Worm (Caenorhabditis elegans) whole organism, L3 larva: Measurements from ENCODE around the gene C01G10.9.
A peak's percentile ranks its signal among the peaks of the same experiment; 100 is the strongest.
"Not testable (repeated sequence)": the region's sequence is repeated elsewhere in the genome, so short reads cannot be mapped to it uniquely, and the experiment has no call there.

ENCODE experiments used
- R02D3.7 ChIP-seq: fragments of 150-350 bp; optimal IDR thresholded peaks from 2 replicates; lab custom pipeline; 2014; ENCODE audit warnings: missing biosample characterization, missing genetic modification characterization
- ZK546.5 ChIP-seq: sonication (generic microtip); optimal IDR thresholded peaks from 2 replicates; lab custom pipeline; 2017; ENCODE audit warnings: missing biosample characterization, missing genetic modification characterization
- aly-2 ChIP-seq: fragments of 150-350 bp; optimal IDR thresholded peaks from 2 replicates; lab custom pipeline; 2014; ENCODE audit warnings: missing biosample characterization, missing genetic modification characterization
- ama-1 ChIP-seq: fragments of 150-350 bp; optimal IDR thresholded peaks from 2 replicates; lab custom pipeline; 2018
- ceh-16 ChIP-seq: sonication (generic microtip); optimal IDR thresholded peaks from 2 replicates; lab custom pipeline; 2017; ENCODE audit warnings: missing biosample characterization, missing genetic modification characterization
- ceh-82 ChIP-seq: fragments of 150-350 bp; optimal IDR thresholded peaks from 2 replicates; lab custom pipeline; 2014; ENCODE audit warnings: missing biosample characterization, missing genetic modification characterization
- ceh-9 ChIP-seq: sonication (generic microtip); optimal IDR thresholded peaks from 2 replicates; lab custom pipeline; 2018; ENCODE audit warnings: missing biosample characterization, missing genetic modification characterization
- daf-12 ChIP-seq: fragments of 150-350 bp; optimal IDR thresholded peaks from 2 replicates; lab custom pipeline; 2014; ENCODE audit warnings: missing biosample characterization, missing genetic modification reagents, missing genetic modification characterization
- egl-27 ChIP-seq: sonication (generic microtip); optimal IDR thresholded peaks from 4 replicates; lab custom pipeline; 2017; ENCODE audit warnings: missing biosample characterization, missing genetic modification reagents, missing genetic modification characterization
- elt-1 ChIP-seq: fragments of 150-350 bp; optimal IDR thresholded peaks from 2 replicates; lab custom pipeline; 2014; ENCODE audit warnings: missing biosample characterization, missing genetic modification characterization
- elt-2 ChIP-seq: sonication (generic microtip); optimal IDR thresholded peaks from 2 replicates; lab custom pipeline; 2016; ENCODE audit warnings: missing genetic modification reagents, mild to moderate bottlenecking, missing genetic modification characterization, missing compliant biosample characterization
- eor-1 ChIP-seq, 2 experiments: fragments of 150-350 bp; optimal IDR thresholded peaks; 2 replicates each; lab custom pipeline; 2014 to 2018; ENCODE audit warnings: missing biosample characterization in 2 of 2, missing genetic modification characterization in 2 of 2
- fkh-10 ChIP-seq: sonication (generic microtip); optimal IDR thresholded peaks from 2 replicates; lab custom pipeline; 2017; ENCODE audit warnings: missing biosample characterization, missing genetic modification reagents, missing genetic modification characterization
- fkh-2 ChIP-seq: fragments of 150-350 bp; optimal IDR thresholded peaks from 2 replicates; lab custom pipeline; 2014; ENCODE audit warnings: missing biosample characterization, missing genetic modification reagents, missing genetic modification characterization
- hmg-11 ChIP-seq: sonication (generic microtip); optimal IDR thresholded peaks from 2 replicates; lab custom pipeline; 2016; ENCODE audit warnings: missing genetic modification characterization, missing compliant biosample characterization
- jun-1 ChIP-seq: fragments of 150-350 bp; optimal IDR thresholded peaks from 2 replicates; lab custom pipeline; 2014; ENCODE audit warnings: missing biosample characterization, missing genetic modification reagents, missing genetic modification characterization
- lin-15B ChIP-seq: fragments of 150-350 bp; optimal IDR thresholded peaks from 2 replicates; lab custom pipeline; 2014; ENCODE audit warnings: missing biosample characterization, missing genetic modification characterization
- lin-39 ChIP-seq: fragments of 150-350 bp; optimal IDR thresholded peaks from 2 replicates; lab custom pipeline; 2018; ENCODE audit warnings: missing biosample characterization, missing genetic modification reagents, missing genetic modification characterization
- lsy-12 ChIP-seq: sonication (generic microtip); optimal IDR thresholded peaks from 2 replicates; lab custom pipeline; 2016; ENCODE audit warnings: mild to moderate bottlenecking, missing genetic modification characterization, missing compliant biosample characterization
- mdl-1 ChIP-seq: fragments of 150-350 bp; optimal IDR thresholded peaks from 2 replicates; lab custom pipeline; 2014; ENCODE audit warnings: missing biosample characterization, missing genetic modification characterization
- mml-1 ChIP-seq: fragments of 150-350 bp; sonication (generic microtip); optimal IDR thresholded peaks from 3 replicates; lab custom pipeline; 2014; ENCODE audit warnings: missing biosample characterization, missing genetic modification characterization
- nfya-1 ChIP-seq: sonication (generic microtip); optimal IDR thresholded peaks from 2 replicates; lab custom pipeline; 2017; ENCODE audit warnings: missing genetic modification characterization, mild to moderate bottlenecking, missing compliant biosample characterization, antibody characterized with exemption, moderate library complexity; ENCODE audit not compliant: insufficient read depth
- nhr-11 ChIP-seq: fragments of 150-350 bp; optimal IDR thresholded peaks from 2 replicates; lab custom pipeline; 2014; ENCODE audit warnings: missing biosample characterization, missing genetic modification characterization
- nhr-23 ChIP-seq: fragments of 150-350 bp; optimal IDR thresholded peaks from 2 replicates; lab custom pipeline; 2014; ENCODE audit warnings: missing biosample characterization, missing genetic modification reagents, missing genetic modification characterization
- nhr-237 ChIP-seq: fragments of 150-350 bp; optimal IDR thresholded peaks from 2 replicates; lab custom pipeline; 2014; ENCODE audit warnings: missing biosample characterization, missing genetic modification characterization
- nhr-25 ChIP-seq: sonication (generic microtip); optimal IDR thresholded peaks from 2 replicates; lab custom pipeline; 2017; ENCODE audit warnings: missing biosample characterization, missing genetic modification characterization
- nhr-43 ChIP-seq: sonication (generic microtip); optimal IDR thresholded peaks from 2 replicates; lab custom pipeline; 2016; ENCODE audit warnings: mild to moderate bottlenecking, missing genetic modification characterization, missing compliant biosample characterization; ENCODE audit not compliant: poor library complexity, severe bottlenecking
- nhr-67 ChIP-seq: fragments of 150-350 bp; optimal IDR thresholded peaks from 2 replicates; lab custom pipeline; 2014; ENCODE audit warnings: missing biosample characterization, missing genetic modification characterization
- pha-4 ChIP-seq: fragments of 150-350 bp; optimal IDR thresholded peaks from 2 replicates; lab custom pipeline; 2014; ENCODE audit warnings: missing biosample characterization, missing genetic modification reagents, missing genetic modification characterization
- pqm-1 ChIP-seq: fragments of 150-350 bp; optimal IDR thresholded peaks from 2 replicates; lab custom pipeline; 2017; ENCODE audit warnings: missing biosample characterization, missing genetic modification characterization, inconsistent platforms
- sea-2 ChIP-seq: fragments of 150-350 bp; sonication (generic microtip); optimal IDR thresholded peaks from 4 replicates; lab custom pipeline; 2014; ENCODE audit warnings: missing biosample characterization, missing genetic modification reagents, missing genetic modification characterization
- skn-1 ChIP-seq: fragments of 150-350 bp; optimal IDR thresholded peaks from 2 replicates; lab custom pipeline; 2014; ENCODE audit warnings: missing biosample characterization, missing genetic modification characterization
- snpc-4 ChIP-seq: fragments of 150-350 bp; optimal IDR thresholded peaks from 2 replicates; lab custom pipeline; 2014; ENCODE audit warnings: missing biosample characterization, missing genetic modification characterization
- tbx-2 ChIP-seq: sonication (generic microtip); optimal IDR thresholded peaks from 2 replicates; lab custom pipeline; 2016; ENCODE audit warnings: mild to moderate bottlenecking, missing genetic modification characterization, missing compliant biosample characterization
- unc-39 ChIP-seq: sonication (generic microtip); optimal IDR thresholded peaks from 4 replicates; lab custom pipeline; 2017; ENCODE audit warnings: missing biosample characterization, missing genetic modification characterization
- unc-62 ChIP-seq: fragments of 150-350 bp; sonication (generic microtip); optimal IDR thresholded peaks from 4 replicates; lab custom pipeline; 2014; ENCODE audit warnings: missing biosample characterization, missing genetic modification reagents, missing genetic modification characterization
- zag-1 ChIP-seq: fragments of 150-350 bp; optimal IDR thresholded peaks from 2 replicates; lab custom pipeline; 2014; ENCODE audit warnings: missing biosample characterization, missing genetic modification characterization
- ztf-11 ChIP-seq: fragments of 150-350 bp; optimal IDR thresholded peaks from 2 replicates; lab custom pipeline; 2014; ENCODE audit warnings: missing biosample characterization, missing genetic modification characterization
- ztf-4 ChIP-seq: fragments of 150-350 bp; optimal IDR thresholded peaks from 2 replicates; lab custom pipeline; 2014; ENCODE audit warnings: missing biosample characterization, missing genetic modification characterization

C01G10.9 gene

ce11 chrV:15082291-15082690 is at the start of gene C01G10.9, which contains the start of gene C01G10.10:
C01G10.9 (plus strand) TSS chrV:15082530.
C01G10.10 (minus strand) TSS chrV:15082441.
- peak; percentile 16 for TF ChIP-seq lin-39 (tag; lab: Kevin White, UChicago)
- peak; percentile 62 for TF ChIP-seq snpc-4 (tag; lab: Kevin White, UChicago)
- peak; percentile 39 for TF ChIP-seq nfya-1 (tag; lab: Kevin White, UChicago)
- TF ChIP-seq nhr-237 (tag; lab: Kevin White, UChicago), result no peak
- TF ChIP-seq ZK546.5, result no peak
- peak; percentile 8 for TF ChIP-seq elt-1 (tag; lab: Kevin White, UChicago)
- no peak for TF ChIP-seq pqm-1 (tag; lab: Kevin White, UChicago)
- peak in 1 of 2 experiments; percentile 67 for TF ChIP-seq eor-1 (tag; optimal IDR thresholded peaks at IDR 0.05; lab: Kevin White, UChicago)
- TF ChIP-seq daf-12, result no peak
- TF ChIP-seq R02D3.7 (tag; lab: Kevin White, UChicago), result peak; percentile 9
- no peak for TF ChIP-seq nhr-67 (tag; lab: Kevin White, UChicago)
- peak; percentile 91 for TF ChIP-seq nhr-43 (tag; lab: Kevin White, UChicago)
- no peak for TF ChIP-seq egl-27 (tag; lab: Kevin White, UChicago)
- TF ChIP-seq lin-15B (tag; lab: Kevin White, UChicago), result peak; percentile 57
- no peak for TF ChIP-seq sea-2 (GFP tag; lab: Kevin White, UChicago)
- TF ChIP-seq unc-39, result no peak
- peak; percentile 66 for TF ChIP-seq pha-4 (tag; lab: Kevin White, UChicago)
- TF ChIP-seq elt-2 (tag; lab: Kevin White, UChicago), result peak; percentile 41
- TF ChIP-seq fkh-10 (GFP tag; lab: Kevin White, UChicago), result no peak
- TF ChIP-seq ztf-11, result no peak
- TF ChIP-seq hmg-11 (tag; lab: Kevin White, UChicago), result peak; percentile 33
- TF ChIP-seq nhr-25, result peak; percentile 8
- TF ChIP-seq nhr-23 (tag; lab: Kevin White, UChicago), result peak; percentile 43
- TF ChIP-seq, all 47 proteins: peak for 13

ce11 chrV:15036769-15037168 is 45.6 kb upstream of the C01G10.9 start, which contains the start of gene melo-3:
melo-3 (minus strand) TSS chrV:15036869.
- TF ChIP-seq mdl-1, ceh-9, nfya-1 (tag; lab: Kevin White, UChicago): not testable (repeated sequence)

ce11 chrV:15048107-15048506 is 34.2 kb upstream of the C01G10.9 start, which contains the start of gene sdc-3:
sdc-3 (minus strand) TSS chrV:15048207.
- TF ChIP-seq elt-2 (tag; lab: Kevin White, UChicago) (peak; percentile 4), nhr-43 (tag; lab: Kevin White, UChicago) (no peak)

- TF ChIP-seq ZK546.5, result no peak
- TF ChIP-seq unc-62 (GFP tag; lab: Kevin White, UChicago), result no peak
- no peak for TF ChIP-seq daf-12
- TF ChIP-seq ztf-4 (tag; lab: Kevin White, UChicago), result no peak
- no peak for TF ChIP-seq tbx-2 (tag; lab: Kevin White, UChicago)
- no peak for TF ChIP-seq mml-1 (tag; lab: Kevin White, UChicago)
- no peak for TF ChIP-seq skn-1 (tag; lab: Kevin White, UChicago)
- TF ChIP-seq nhr-237 (tag; lab: Kevin White, UChicago), result no peak
- no peak for TF ChIP-seq zag-1 (tag; lab: Kevin White, UChicago)
- no peak for TF ChIP-seq ceh-16 (tag; lab: Kevin White, UChicago)
- no peak for TF ChIP-seq pha-4 (tag; lab: Kevin White, UChicago)
- no peak for TF ChIP-seq jun-1 (tag; lab: Kevin White, UChicago)
Observed at ce11 chrV:15051720-15052119, 30.6 kb upstream of the C01G10.9 start.

- TF ChIP-seq lsy-12 (tag; lab: Kevin White, UChicago) (no peak), elt-2 (tag; lab: Kevin White, UChicago) (peak; percentile 28), unc-62 (GFP tag; lab: Kevin White, UChicago) (no peak), fkh-2 (tag; lab: Kevin White, UChicago) (no peak), nhr-67 (tag; lab: Kevin White, UChicago) (no peak), nhr-43 (tag; lab: Kevin White, UChicago) (no peak), pha-4 (tag; lab: Kevin White, UChicago) (peak; percentile 31), lin-39 (tag; lab: Kevin White, UChicago) (no peak), mdl-1 (tag; lab: Kevin White, UChicago) (no peak), ztf-11 (no peak), ceh-82 (tag; lab: Kevin White, UChicago) (no peak), elt-1 (tag; lab: Kevin White, UChicago) (no peak), ceh-9 (tag; lab: Kevin White, UChicago) (no peak), ama-1 (lab: Kevin White, UChicago) (no peak), snpc-4 (tag; lab: Kevin White, UChicago) (no peak), tbx-2 (tag; lab: Kevin White, UChicago) (no peak), nhr-11 (no peak), nfya-1 (tag; lab: Kevin White, UChicago) (no peak), aly-2 (no peak), unc-39 (no peak), nhr-23 (tag; lab: Kevin White, UChicago) (no peak), pqm-1 (tag; lab: Kevin White, UChicago) (peak; percentile 41)
Observed at ce11 chrV:15052368-15052767, 30.0 kb upstream of the C01G10.9 start, which contains the start of the genes fbxa-82 and C25D7.5. fbxa-82 (minus strand) TSS chrV:15052530. C25D7.5 (plus strand) TSS chrV:15052650.
